Worm (Caenorhabditis elegans): ENCODE data around the gene sssh-1.
A peak's percentile ranks its signal among the peaks of the same experiment; 100 is the strongest.

sssh-1 gene

DNA sequence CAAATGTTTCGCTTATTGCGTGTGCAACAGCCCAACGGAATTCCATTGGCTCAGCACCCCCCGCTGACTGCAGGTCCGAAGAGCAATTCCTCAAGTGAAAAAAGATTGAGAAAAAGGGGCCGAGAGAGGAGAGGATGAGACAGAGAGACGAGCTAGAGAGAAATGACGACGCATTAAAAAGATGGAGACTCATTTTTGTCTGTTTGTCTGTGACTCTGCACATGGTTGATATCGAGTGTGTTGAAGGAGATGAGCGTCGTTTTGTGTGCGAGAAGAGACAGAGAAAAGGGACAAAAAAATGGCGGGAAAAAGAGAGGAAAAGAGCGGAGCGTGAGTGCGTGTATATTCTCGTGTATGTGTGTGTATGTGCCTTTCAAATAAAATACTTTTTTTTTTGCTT, 34.7 kb upstream of the sssh-1 start (continued):
- TF ChIP-seq ceh-27 (GFP tag; optimal IDR thresholded peaks at IDR 0.05) = peak; percentile 90
- no peak for TF ChIP-seq F57A8.1 (GFP tag; optimal IDR thresholded peaks at IDR 0.05)
- TF ChIP-seq ccch-3 (GFP tag; optimal IDR thresholded peaks at IDR 0.05) = no peak
- TF ChIP-seq cebp-2 (GFP tag; IDR thresholded peaks at IDR 0.05) = no peak
- no peak for TF ChIP-seq B0261.1 (tag; optimal IDR thresholded peaks at IDR 0.05)
- TF ChIP-seq F55B11.4 (tag; optimal IDR thresholded peaks at IDR 0.05; ENCODE audit: borderline replicate concordance, insufficient read depth) = no peak
- TF ChIP-seq snpc-4 (GFP tag; optimal IDR thresholded peaks at IDR 0.05) = no peak
- TF ChIP-seq snpc-4 (tag; optimal IDR thresholded peaks at IDR 0.05) = peak in 3 of 4 experiments; percentile 34 to 59 (median 58)
- TF ChIP-seq lsl-1 (GFP tag; optimal IDR thresholded peaks at IDR 0.05) = no peak
- TF ChIP-seq Y95B8A.8 (GFP tag; IDR thresholded peaks at IDR 0.05) = no peak
- peak; percentile 59 for TF ChIP-seq ZK185.1 (tag; optimal IDR thresholded peaks at IDR 0.05; ENCODE audit: poor library complexity, severe bottlenecking)
- no peak for TF ChIP-seq F52B5.7 (tag; optimal IDR thresholded peaks at IDR 0.05)
- no peak for TF ChIP-seq nhr-90 (tag; optimal IDR thresholded peaks at IDR 0.05)
- no peak for TF ChIP-seq nfya-1 (tag; optimal IDR thresholded peaks at IDR 0.05; ENCODE audit: borderline replicate concordance, insufficient read depth)
- TF ChIP-seq sea-2 (GFP tag; IDR thresholded peaks at IDR 0.05) = no peak
- TF ChIP-seq rec-8 (tag; optimal IDR thresholded peaks at IDR 0.05) = no peak
- TF ChIP-seq egl-18 (GFP tag; IDR thresholded peaks at IDR 0.05) = no peak
- no peak for TF ChIP-seq nfya-2 (GFP tag; IDR thresholded peaks at IDR 0.05)
- peak; percentile 17 for TF ChIP-seq die-1 (tag; optimal IDR thresholded peaks at IDR 0.05)
- TF ChIP-seq attf-5 (GFP tag; optimal IDR thresholded peaks at IDR 0.05) = peak; percentile 80
- TF ChIP-seq C17E4.6 (GFP tag; IDR thresholded peaks at IDR 0.05) = no peak
- TF ChIP-seq ceh-100 (GFP tag; IDR thresholded peaks at IDR 0.05) = no peak
- TF ChIP-seq mcd-1 (GFP tag; IDR thresholded peaks at IDR 0.05) = peak; percentile 55
- no peak for TF ChIP-seq mxl-1 (tag; optimal IDR thresholded peaks at IDR 0.05)
- TF ChIP-seq let-526 (GFP tag; IDR thresholded peaks at IDR 0.05) = no peak
- TF ChIP-seq pbrm-1 (GFP tag; IDR thresholded peaks at IDR 0.05) = no peak; the same call in 1 of the 2 replicates
- no peak for TF ChIP-seq hlh-12 (tag; optimal IDR thresholded peaks at IDR 0.05)
- peak; percentile 64; the same call in 1 of the 2 replicates for TF ChIP-seq lin-26 (GFP tag; IDR thresholded peaks at IDR 0.05)
- no peak for TF ChIP-seq T26A5.8 (tag; optimal IDR thresholded peaks at IDR 0.05)
- no peak for TF ChIP-seq let-607 (tag; optimal IDR thresholded peaks at IDR 0.05)
- no peak for TF ChIP-seq nhr-120 (GFP tag; IDR thresholded peaks at IDR 0.05)
- TF ChIP-seq Y56A3A.18 (GFP tag; IDR thresholded peaks at IDR 0.05) = no peak
- no peak for TF ChIP-seq akir-1 (GFP tag; optimal IDR thresholded peaks at IDR 0.05)
- 0 out of 2 replicates have a peak, but pooled peaks have one; percentile 11 for TF ChIP-seq lir-1 (GFP tag; conservative IDR thresholded peaks at IDR 0.05)
- TF ChIP-seq ztf-6 (GFP tag; IDR thresholded peaks at IDR 0.05) = peak; percentile 28; the same call in 1 of the 2 replicates
- TF ChIP-seq mes-4 (tag; optimal IDR thresholded peaks at IDR 0.05) = no peak
- no peak for TF ChIP-seq tlf-1 (GFP tag; optimal IDR thresholded peaks at IDR 0.05)
- no peak for TF ChIP-seq ama-1 (optimal IDR thresholded peaks at IDR 0.05)
- no peak for TF ChIP-seq ama-1 (GFP tag; optimal IDR thresholded peaks at IDR 0.05)
- peak; percentile 41 for TF ChIP-seq ztf-18 (tag; optimal IDR thresholded peaks at IDR 0.05)
- peak; percentile 78 for TF ChIP-seq madf-10 (tag; optimal IDR thresholded peaks at IDR 0.05)
- no peak for TF ChIP-seq snpc-1.3 (tag; optimal IDR thresholded peaks at IDR 0.05; ENCODE audit: insufficient read depth)
- peak; percentile 9 for TF ChIP-seq lin-54 (GFP tag; optimal IDR thresholded peaks at IDR 0.05)
- 0 out of 2 replicates have a peak, but pooled peaks have one; percentile 36 for TF ChIP-seq rcor-1 (GFP tag; IDR thresholded peaks at IDR 0.05)
- no peak; the same call in 1 of the 2 replicates for TF ChIP-seq madf-6 (GFP tag; IDR thresholded peaks at IDR 0.05)
- TF ChIP-seq F39B2.1 (GFP tag; IDR thresholded peaks at IDR 0.05) = no peak
- no peak for TF ChIP-seq nhr-27 (tag; optimal IDR thresholded peaks at IDR 0.05)
- no peak for TF ChIP-seq sdz-38 (tag; optimal IDR thresholded peaks at IDR 0.05)
- TF ChIP-seq hlh-26 (GFP tag; conservative IDR thresholded peaks at IDR 0.05) = no peak
